Worm (Caenorhabditis elegans) whole organism, L4 larva: ENCODE measurements around the gene nhr-253.

Source experiments
- T20F7.1 ChIP-seq: fragments of 200-800 bp; sonication (Bioruptor generic); optimal IDR thresholded peaks from 2 replicates; lab custom pipeline; 2018; ENCODE audit warnings: mild to moderate bottlenecking, missing genetic modification characterization, missing compliant biosample characterization
- ama-1 ChIP-seq: fragments of 150-350 bp; optimal IDR thresholded peaks from 2 replicates; lab custom pipeline; 2014; ENCODE audit warnings: inconsistent platforms, mixed read lengths
- ceh-82 ChIP-seq: sonication (generic microtip); optimal IDR thresholded peaks from 2 replicates; lab custom pipeline; 2017; ENCODE audit warnings: missing biosample characterization, missing genetic modification characterization
- dve-1 ChIP-seq: sonication (generic microtip); optimal IDR thresholded peaks from 2 replicates; lab custom pipeline; 2017; ENCODE audit warnings: antibody characterized with exemption, mild to moderate bottlenecking, missing genetic modification characterization, missing compliant biosample characterization; ENCODE audit not compliant: insufficient read depth
- nhr-41 ChIP-seq: fragments of 200-800 bp; sonication (Bioruptor generic); IDR thresholded peaks from 2 replicates; pipeline ENCODE4 v1.3.6; 2022; ENCODE audit warnings: missing genetic modification reagents, missing genetic modification characterization, missing compliant biosample characterization
- php-3 ChIP-seq: fragments of 200-800 bp; sonication (Bioruptor generic); IDR thresholded peaks from 2 replicates; pipeline ENCODE4 v1.3.6; 2022; ENCODE audit warnings: missing genetic modification reagents, missing genetic modification characterization, missing compliant biosample characterization
- snpc-4 ChIP-seq: fragments of 150-350 bp; optimal IDR thresholded peaks from 2 replicates; lab custom pipeline; 2014; ENCODE audit warnings: missing biosample characterization, missing genetic modification characterization
- unc-62 ChIP-seq, 3 experiments: fragments of 150-350 bp in 1 of 3; sonication (generic microtip); optimal IDR thresholded peaks in 2 of 3; peaks in 1 of 3; 1 replicate in 1 of 3; 2 replicates in 2 of 3; lab custom pipeline; 2014 to 2017; ENCODE audit warnings: missing biosample characterization in 3 of 3, missing genetic modification characterization in 3 of 3, missing genetic modification reagents in 3 of 3, missing genotype in 1 of 3

DNA sequence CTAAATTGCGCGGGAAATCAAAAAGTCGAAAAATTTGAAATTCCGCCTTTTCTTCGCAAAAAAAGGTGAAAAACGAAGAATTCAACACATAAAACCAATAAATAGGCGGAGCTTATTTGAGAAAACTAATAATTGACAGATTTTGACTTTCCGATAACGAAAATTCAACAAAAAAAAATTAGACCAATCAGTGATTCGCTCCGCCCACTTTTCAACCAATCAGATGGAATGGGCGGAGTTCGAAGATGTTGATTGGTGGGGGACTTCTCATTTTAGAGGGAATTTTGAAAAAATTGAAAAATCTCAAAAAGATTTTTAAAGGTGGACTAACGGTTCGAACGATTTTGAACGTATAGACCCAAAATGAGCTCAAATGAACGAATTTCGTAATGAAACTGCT is 45.6 kb upstream of the nhr-253 start:
- no peak for TF ChIP-seq php-3
- TF ChIP-seq snpc-4 (tag; lab: Kevin White, UChicago): no peak
- TF ChIP-seq T20F7.1 (GFP tag; lab: Kevin White, UChicago): no peak
- no peak for TF ChIP-seq nhr-41 (GFP tag; lab: Robert Waterston, UW)
- no peak for TF ChIP-seq unc-62 (GFP tag; optimal IDR thresholded peaks at IDR 0.05 in 1 of 2; lab: Kevin White, UChicago)
- TF ChIP-seq unc-62 (tag; optimal IDR thresholded peaks at IDR 0.05; lab: Kevin White, UChicago): no peak
- TF ChIP-seq dve-1 (tag; lab: Kevin White, UChicago): no peak
- no peak for TF ChIP-seq ceh-82 (tag; lab: Kevin White, UChicago)
- TF ChIP-seq ama-1 (lab: Kevin White, UChicago): no peak
